Worm (Caenorhabditis elegans): ENCODE results near the gene nlp-51.

DNA sequence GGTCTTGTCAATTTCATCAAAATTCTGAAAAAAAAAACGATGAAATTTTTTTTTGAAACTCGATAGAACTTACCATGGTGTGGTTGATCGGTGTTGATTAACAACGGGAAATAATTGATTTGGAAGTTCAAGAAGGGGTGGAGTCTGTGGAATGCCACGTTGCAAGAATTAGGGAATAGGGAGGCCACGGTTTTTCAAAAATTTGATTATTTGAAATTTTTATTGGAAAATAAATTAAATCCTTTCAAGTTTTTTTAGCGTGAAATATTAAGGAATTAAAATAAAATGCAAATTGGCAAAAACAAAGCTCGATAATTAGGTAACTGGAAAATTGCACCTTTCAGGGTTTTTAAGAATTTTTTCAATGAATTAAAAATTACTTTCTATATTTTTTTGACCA is 20.0 kb upstream of the nlp-51 start, which contains the start of gene rmd-3:
- TF ChIP-seq him-1 (tag; optimal IDR thresholded peaks at IDR 0.05) = no peak
- TF ChIP-seq W03F9.2 (tag; optimal IDR thresholded peaks at IDR 0.05) = no peak
